Worm (Caenorhabditis elegans): Measurements from ENCODE around the gene clec-6.

clec-6 gene

ce11 chrIII:4856992-4857391 lies 30.3 kb downstream of the clec-6 start:
- TF ChIP-seq daf-12 (tag; optimal IDR thresholded peaks at IDR 0.05) (no peak), mdl-1 (tag; optimal IDR thresholded peaks at IDR 0.05) (no peak), R02D3.7 (tag; optimal IDR thresholded peaks at IDR 0.05) (no peak), ZK546.5 (tag; optimal IDR thresholded peaks at IDR 0.05) (no peak), elt-1 (tag; optimal IDR thresholded peaks at IDR 0.05) (no peak), egl-5 (tag; optimal IDR thresholded peaks at IDR 0.05) (no peak), nhr-76 (tag; optimal IDR thresholded peaks at IDR 0.05) (no peak), eor-1 (tag; optimal IDR thresholded peaks at IDR 0.05) (no peak), sea-2 (GFP tag; optimal IDR thresholded peaks at IDR 0.05) (no peak), egl-27 (tag; optimal IDR thresholded peaks at IDR 0.05) (no peak), nhr-43 (tag; optimal IDR thresholded peaks at IDR 0.05; ENCODE audit: poor library complexity, severe bottlenecking) (no peak), lin-39 (tag; optimal IDR thresholded peaks at IDR 0.05) (no peak), nhr-25 (tag; optimal IDR thresholded peaks at IDR 0.05) (no peak), fkh-10 (GFP tag; optimal IDR thresholded peaks at IDR 0.05) (no peak), elt-2 (tag; optimal IDR thresholded peaks at IDR 0.05) (no peak), nfya-1 (tag; optimal IDR thresholded peaks at IDR 0.05; ENCODE audit: insufficient read depth) (no peak), fos-1 (tag; optimal IDR thresholded peaks at IDR 0.05) (no peak)

- TF ChIP-seq ztf-11 (tag; optimal IDR thresholded peaks at IDR 0.05) (no peak), mml-1 (tag; optimal IDR thresholded peaks at IDR 0.05) (no peak), nhr-76 (tag; optimal IDR thresholded peaks at IDR 0.05) (no peak), lin-39 (tag; optimal IDR thresholded peaks at IDR 0.05) (no peak), zag-1 (tag; optimal IDR thresholded peaks at IDR 0.05) (no peak), ztf-4 (tag; optimal IDR thresholded peaks at IDR 0.05) (no peak), nhr-12 (tag; optimal IDR thresholded peaks at IDR 0.05) (no peak), nhr-23 (tag; optimal IDR thresholded peaks at IDR 0.05) (no peak), jun-1 (tag; optimal IDR thresholded peaks at IDR 0.05) (no peak), skn-1 (tag; optimal IDR thresholded peaks at IDR 0.05) (no peak), nhr-77 (tag; optimal IDR thresholded peaks at IDR 0.05) (no peak), elt-3 (tag; optimal IDR thresholded peaks at IDR 0.05) (no peak)
Observed at ce11 chrIII:4856109-4856508, 31.1 kb downstream of the clec-6 start, which contains the start of gene C35D10.7. Gene C35D10.7, plus strand, starts transcription at chrIII:4856193.

- TF ChIP-seq lsy-12 (tag; optimal IDR thresholded peaks at IDR 0.05) (no peak), daf-12 (tag; optimal IDR thresholded peaks at IDR 0.05) (no peak), jun-1 (tag; optimal IDR thresholded peaks at IDR 0.05) (no peak), lin-39 (tag; optimal IDR thresholded peaks at IDR 0.05) (no peak)
Observed at ce11 chrIII:4854918-4855317, 32.3 kb downstream of the clec-6 start, which contains the start of gene C35D10.8. Gene C35D10.8, plus strand, starts transcription at chrIII:4855218.

ce11 chrIII:4852025-4852424 lies 35.2 kb downstream of the clec-6 start, which contains the start of gene ced-4:
Gene ced-4, plus strand, starts transcription at chrIII:4852325.
- TF ChIP-seq fos-1 (tag; optimal IDR thresholded peaks at IDR 0.05) (no peak), elt-2 (tag; optimal IDR thresholded peaks at IDR 0.05) (no peak), fkh-2 (tag; optimal IDR thresholded peaks at IDR 0.05) (no peak), eor-1 (tag; optimal IDR thresholded peaks at IDR 0.05) (no peak), nhr-12 (tag; optimal IDR thresholded peaks at IDR 0.05) (no peak), nhr-28 (tag; optimal IDR thresholded peaks at IDR 0.05) (no peak), ceh-28 (tag; optimal IDR thresholded peaks at IDR 0.05) (no peak), nhr-237 (tag; optimal IDR thresholded peaks at IDR 0.05) (no peak), elt-3 (tag; optimal IDR thresholded peaks at IDR 0.05) (no peak), skn-1 (tag; optimal IDR thresholded peaks at IDR 0.05) (no peak), nhr-43 (tag; optimal IDR thresholded peaks at IDR 0.05; ENCODE audit: poor library complexity, severe bottlenecking) (no peak), daf-12 (tag; optimal IDR thresholded peaks at IDR 0.05) (no peak), mdl-1 (tag; optimal IDR thresholded peaks at IDR 0.05) (no peak), nhr-23 (tag; optimal IDR thresholded peaks at IDR 0.05) (no peak)

- TF ChIP-seq pqm-1 (tag; optimal IDR thresholded peaks at IDR 0.05) (no peak), pha-4 (tag; optimal IDR thresholded peaks at IDR 0.05) (peak; percentile 71), nhr-28 (tag; optimal IDR thresholded peaks at IDR 0.05) (no peak), nfya-1 (tag; optimal IDR thresholded peaks at IDR 0.05; ENCODE audit: insufficient read depth) (peak; percentile 31), skn-1 (tag; optimal IDR thresholded peaks at IDR 0.05) (peak; percentile 45), lin-15B (tag; optimal IDR thresholded peaks at IDR 0.05) (peak; percentile 24), ZK546.5 (tag; optimal IDR thresholded peaks at IDR 0.05) (no peak)
Observed at ce11 chrIII:4850139-4850538, 37.1 kb downstream of the clec-6 start, which contains the start of gene F26A1.1. Gene F26A1.1, plus strand, starts transcription at chrIII:4850507.

Measured in whole organism, L3 larva.